Fruit fly (Drosophila melanogaster): ENCODE data around the gene CG15715.
A peak's percentile ranks its signal among the peaks of the same experiment; 100 is the strongest.

CG15715 gene

DNA sequence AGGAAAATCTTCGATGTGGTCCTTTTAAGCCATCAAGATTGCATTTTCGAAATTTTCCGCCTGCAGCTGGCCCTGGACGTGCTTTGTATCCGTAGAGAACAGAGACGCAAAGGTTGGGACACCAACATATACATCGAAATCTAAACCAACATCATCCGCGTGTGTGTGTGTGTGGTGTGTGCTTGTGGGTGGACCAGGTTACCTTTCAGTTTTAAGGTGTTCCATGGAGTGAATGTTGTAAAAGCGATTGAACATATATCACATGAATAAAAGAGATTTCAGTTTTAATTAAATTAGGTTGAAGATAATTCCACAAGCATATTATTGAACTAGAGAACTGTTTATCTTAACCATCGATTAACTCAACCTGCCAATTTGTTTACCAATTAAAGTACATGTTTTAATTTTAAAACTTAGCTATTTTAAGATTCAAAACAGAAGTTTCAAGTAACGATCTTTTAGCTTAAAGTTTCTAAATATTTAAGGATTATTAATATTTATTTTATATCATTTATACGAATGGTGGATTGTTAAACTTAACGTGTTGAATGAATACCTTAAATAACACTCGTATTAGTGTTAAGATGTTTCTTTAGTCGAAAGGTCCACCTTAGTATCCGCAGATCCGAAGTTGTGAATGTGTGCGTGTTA lies 10.2 kb downstream of the CG15715 start (continued):
- TF ChIP-seq CG16815 (GFP tag; optimal IDR thresholded peaks at IDR 0.05) (peak; percentile 47), CTCF (GFP tag; optimal IDR thresholded peaks at IDR 0.05) (no peak), Kr (GFP tag; optimal IDR thresholded peaks at IDR 0.05) (no peak), phol (tag; optimal IDR thresholded peaks at IDR 0.05) (peak; percentile 78), eyg (GFP tag; optimal IDR thresholded peaks at IDR 0.05) (peak; percentile 1), ATbp (GFP tag; optimal IDR thresholded peaks at IDR 0.05) (peak; percentile 62), HmgD (GFP tag; optimal IDR thresholded peaks at IDR 0.05) (peak; percentile 39), CG11093 (GFP tag; IDR thresholded peaks at IDR 0.05) (no peak), CG17829 (tag; optimal IDR thresholded peaks at IDR 0.05) (peak; percentile 79), dan (GFP tag; IDR thresholded peaks at IDR 0.05) (no peak), CG3407 (GFP tag; optimal IDR thresholded peaks at IDR 0.05) (peak; percentile 58), CG18619 (GFP tag; optimal IDR thresholded peaks at IDR 0.05) (peak; percentile 88), ttk (GFP tag; IDR thresholded peaks at IDR 0.05) (no peak), Eip74EF (GFP tag; optimal IDR thresholded peaks at IDR 0.05) (peak in 1 of 2 experiments; percentile 71), CG9609 (GFP tag; optimal IDR thresholded peaks at IDR 0.05) (peak; percentile 62), MTF-1 (GFP tag; optimal IDR thresholded peaks at IDR 0.05; ENCODE audit: borderline replicate concordance) (peak; percentile 42), Dip2 (GFP tag; IDR thresholded peaks at IDR 0.05) (no peak), grau (tag; optimal IDR thresholded peaks at IDR 0.05) (peak; percentile 88), HmgZ (tag; optimal IDR thresholded peaks at IDR 0.05) (peak; percentile 65), CG11247 (GFP tag; IDR thresholded peaks at IDR 0.05) (peak; percentile 39; the same call in 1 of the 2 replicates), Nf-YA (GFP tag; IDR thresholded peaks at IDR 0.05) (no peak), wor (GFP tag; IDR thresholded peaks at IDR 0.05) (peak; percentile 22; the same call in 1 of the 2 replicates), Hr39 (optimal IDR thresholded peaks at IDR 0.05) (no peak), kah (GFP tag; optimal IDR thresholded peaks at IDR 0.05) (peak; percentile 55), org-1 (GFP tag; optimal IDR thresholded peaks at IDR 0.05) (peak; percentile 80), twi (tag; optimal IDR thresholded peaks at IDR 0.05) (peak; percentile 50), CG12769 (tag; optimal IDR thresholded peaks at IDR 0.05) (peak; percentile 84), fd96Cb (tag; optimal IDR thresholded peaks at IDR 0.05) (peak; percentile 72), CG8765 (GFP tag; IDR thresholded peaks at IDR 0.05) (no peak), CG8359 (GFP tag; optimal IDR thresholded peaks at IDR 0.05; ENCODE audit: borderline replicate concordance) (peak; percentile 59), usp (GFP tag; optimal IDR thresholded peaks at IDR 0.05) (no peak), CG9817 (tag; optimal IDR thresholded peaks at IDR 0.05) (peak; percentile 78), odd (GFP tag; optimal IDR thresholded peaks at IDR 0.05) (peak; percentile 84), Fer2 (tag; optimal IDR thresholded peaks at IDR 0.05) (peak; percentile 84), vnd (GFP tag; IDR thresholded peaks at IDR 0.05; ENCODE audit: partially characterized antibody) (no peak; the same call in 2 of the 3 replicates), az2 (GFP tag; optimal IDR thresholded peaks at IDR 0.05) (peak; percentile 68), CG14710 (tag; optimal IDR thresholded peaks at IDR 0.05) (peak; percentile 47), run (tag; optimal IDR thresholded peaks at IDR 0.05) (peak; percentile 37), yki (optimal IDR thresholded peaks at IDR 0.05) (no peak), CG2202 (tag; optimal IDR thresholded peaks at IDR 0.05) (no peak), wek (GFP tag; optimal IDR thresholded peaks at IDR 0.05) (no peak), CG7839 (tag; optimal IDR thresholded peaks at IDR 0.05) (peak; percentile 85), CG14014 (GFP tag; IDR thresholded peaks at IDR 0.05) (peak; percentile 47), CG10654 (GFP tag; optimal IDR thresholded peaks at IDR 0.05) (peak; percentile 34), Nf-YC (tag; optimal IDR thresholded peaks at IDR 0.05) (peak; percentile 88), Taf1 (GFP tag; IDR thresholded peaks at IDR 0.05) (peak; percentile 42; the same call in 1 of the 2 replicates), CG2199 (GFP tag; IDR thresholded peaks at IDR 0.05) (peak; percentile 40; the same call in 1 of the 3 replicates), her (GFP tag; optimal IDR thresholded peaks at IDR 0.05) (peak; percentile 63), gcm2 (GFP tag; optimal IDR thresholded peaks at IDR 0.05) (peak; percentile 45), mam (GFP tag; optimal IDR thresholded peaks at IDR 0.05) (peak; percentile 65), CG14965 (GFP tag; optimal IDR thresholded peaks at IDR 0.05; ENCODE audit: borderline replicate concordance) (no peak)

Measured in whole organism, embryonic.